Fruit fly (Drosophila melanogaster) whole organism, embryonic: ENCODE measurements around the gene CG34148.

Experiments
- CG10654 ChIP-seq: fragments of 200-800 bp; sonication (Bioruptor generic); optimal IDR thresholded peaks from 2 replicates; lab custom pipeline; 2016; ENCODE audit warnings: missing biosample characterization, missing genetic modification characterization
- CG11085 ChIP-seq: fragments of 200-800 bp; sonication (Bioruptor generic); IDR thresholded peaks from 2 replicates; pipeline ENCODE4 v1.3.6; 2022; ENCODE audit warnings: missing biosample characterization, missing genetic modification characterization
- CG11093 ChIP-seq: fragments of 200-800 bp; sonication (Bioruptor generic); IDR thresholded peaks from 3 replicates; pipeline ENCODE4 v1.3.6; 2022; ENCODE audit warnings: missing biosample characterization, missing genetic modification characterization
- CG14860 ChIP-seq: fragments of 200-800 bp; sonication (Bioruptor generic); IDR thresholded peaks from 3 replicates; pipeline ENCODE4 v1.3.6; 2022; ENCODE audit warnings: missing biosample characterization, missing genetic modification characterization; ENCODE audit not compliant: partially characterized antibody
- CG1529 ChIP-seq: fragments of 200-800 bp; sonication (Bioruptor generic); optimal IDR thresholded peaks from 3 replicates; lab custom pipeline; 2018; ENCODE audit warnings: missing biosample characterization, missing genetic modification characterization
- CG1647 ChIP-seq: fragments of 200-800 bp; sonication (Bioruptor generic); optimal IDR thresholded peaks from 3 replicates; lab custom pipeline; 2016; ENCODE audit warnings: missing biosample characterization, missing genetic modification characterization
- CG18764 ChIP-seq: fragments of 200-800 bp; sonication (Bioruptor generic); optimal IDR thresholded peaks from 3 replicates; lab custom pipeline; 2016; ENCODE audit warnings: missing biosample characterization, missing genetic modification characterization
- CG2199 ChIP-seq: fragments of 200-800 bp; sonication (Bioruptor generic); IDR thresholded peaks from 3 replicates; pipeline ENCODE4 v1.3.6; 2022; ENCODE audit warnings: missing biosample characterization, missing genetic modification characterization
- CG2202 ChIP-seq: fragments of 200-800 bp; sonication (Bioruptor generic); optimal IDR thresholded peaks from 2 replicates; lab custom pipeline; 2018; ENCODE audit warnings: missing biosample characterization, mild to moderate bottlenecking, missing genetic modification characterization
- CG31388 ChIP-seq: fragments of 200-800 bp; sonication (Bioruptor generic); optimal IDR thresholded peaks from 2 replicates; lab custom pipeline; 2016; ENCODE audit warnings: missing biosample characterization, missing genetic modification characterization
- CG34376 ChIP-seq: fragments of 200-800 bp; sonication (Bioruptor generic); optimal IDR thresholded peaks from 2 replicates; lab custom pipeline; 2018; ENCODE audit warnings: missing biosample characterization, mild to moderate bottlenecking, missing genetic modification characterization
- CG42726 ChIP-seq: fragments of 200-800 bp; sonication (Bioruptor generic); IDR thresholded peaks from 2 replicates; pipeline ENCODE4 v1.3.6; 2022; ENCODE audit warnings: missing biosample characterization, missing genetic modification characterization; ENCODE audit not compliant: partially characterized antibody
- CG4328 ChIP-seq: fragments of 200-800 bp; sonication (Bioruptor generic); optimal IDR thresholded peaks from 3 replicates; lab custom pipeline; 2017; ENCODE audit warnings: missing biosample characterization, missing genetic modification reagents, missing genetic modification characterization
- CG4404 ChIP-seq: fragments of 200-800 bp; sonication (Bioruptor generic); IDR thresholded peaks from 2 replicates; pipeline ENCODE4 v1.3.6; 2022; ENCODE audit warnings: missing biosample characterization, missing genetic modification characterization
- CG4730 ChIP-seq: fragments of 200-800 bp; sonication (Bioruptor generic); IDR thresholded peaks from 2 replicates; pipeline ENCODE4 v1.3.6; 2022; ENCODE audit warnings: missing biosample characterization, missing genetic modification characterization
- CG8388 ChIP-seq: fragments of 200-800 bp; sonication (Bioruptor generic); optimal IDR thresholded peaks from 2 replicates; lab custom pipeline; 2019; ENCODE audit warnings: missing biosample characterization, mild to moderate bottlenecking, missing genetic modification characterization, moderate library complexity
- CG9932 ChIP-seq: fragments of 200-800 bp; sonication (Bioruptor generic); IDR thresholded peaks from 2 replicates; pipeline ENCODE4 v1.3.6; 2022; ENCODE audit warnings: missing biosample characterization, missing genetic modification characterization
- CHES-1-like ChIP-seq: fragments of 200-800 bp; sonication (Bioruptor generic); optimal IDR thresholded peaks from 2 replicates; lab custom pipeline; 2016; ENCODE audit warnings: missing biosample characterization, missing genetic modification characterization
- CkIIα-i1 ChIP-seq: fragments of 200-800 bp; sonication (Bioruptor generic); IDR thresholded peaks from 2 replicates; pipeline ENCODE4 v1.3.6; 2022; ENCODE audit warnings: missing biosample characterization, missing genetic modification characterization
- D19B ChIP-seq: fragments of 200-800 bp; sonication (Bioruptor generic); optimal IDR thresholded peaks from 2 replicates; lab custom pipeline; 2017; ENCODE audit warnings: missing biosample characterization, mild to moderate bottlenecking, missing genetic modification characterization
- Dp ChIP-seq: fragments of 200-800 bp; sonication (Bioruptor generic); optimal IDR thresholded peaks from 2 replicates; lab custom pipeline; 2018; ENCODE audit warnings: missing biosample characterization, mild to moderate bottlenecking, missing genetic modification characterization, moderate library complexity
- E2f2 ChIP-seq: fragments of 200-800 bp; sonication (Bioruptor generic); IDR thresholded peaks from 2 replicates; pipeline ENCODE4 v1.3.6; 2022; ENCODE audit warnings: missing biosample characterization, missing genetic modification characterization
- ERR ChIP-seq: fragments of 200-800 bp; sonication (Bioruptor generic); optimal IDR thresholded peaks from 2 replicates; lab custom pipeline; 2016; ENCODE audit warnings: missing biosample characterization, missing genetic modification characterization
- Eip74EF ChIP-seq, 2 experiments: fragments of 200-800 bp in 1 of 2; fragments of >200 bp in 1 of 2; sonication (Bioruptor generic) in 1 of 2; optimal IDR thresholded peaks; 2 replicates each; lab custom pipeline; 2017 to 2019; ENCODE audit warnings: missing biosample characterization in 2 of 2, missing genetic modification characterization in 2 of 2, mild to moderate bottlenecking in 1 of 2, moderate library complexity in 1 of 2
- H15 ChIP-seq: fragments of 200-800 bp; sonication (Bioruptor generic); IDR thresholded peaks from 3 replicates; pipeline ENCODE4 v1.3.6; 2022; ENCODE audit warnings: missing biosample characterization, missing genetic modification characterization
- Hand ChIP-seq: fragments of 200-800 bp; sonication (Bioruptor generic); optimal IDR thresholded peaks from 2 replicates; lab custom pipeline; 2017; ENCODE audit warnings: mild to moderate bottlenecking, missing biosample characterization, missing genetic modification reagents, missing genetic modification characterization
- Hmr ChIP-seq: fragments of 200-800 bp; sonication (Bioruptor generic); optimal IDR thresholded peaks from 3 replicates; lab custom pipeline; 2017; ENCODE audit warnings: mild to moderate bottlenecking, missing biosample characterization, missing genetic modification reagents, missing genetic modification characterization
- Hr3 ChIP-seq: fragments of 200-800 bp; sonication (Bioruptor generic); optimal IDR thresholded peaks from 3 replicates; lab custom pipeline; 2016; ENCODE audit warnings: missing biosample characterization, missing genetic modification characterization
- Optix ChIP-seq: fragments of 200-800 bp; sonication (Bioruptor generic); IDR thresholded peaks from 3 replicates; pipeline ENCODE4 v1.3.6; 2022; ENCODE audit warnings: missing biosample characterization, missing genetic modification characterization
- PHDP ChIP-seq: fragments of 200-800 bp; sonication (Bioruptor generic); optimal IDR thresholded peaks from 3 replicates; lab custom pipeline; 2018; ENCODE audit warnings: missing biosample characterization, mild to moderate bottlenecking, missing genetic modification characterization, moderate library complexity
- amos ChIP-seq: fragments of 200-800 bp; sonication (Bioruptor generic); IDR thresholded peaks from 2 replicates; pipeline ENCODE4 v1.3.6; 2022; ENCODE audit warnings: missing biosample characterization, missing genetic modification characterization; ENCODE audit not compliant: partially characterized antibody
- bsh ChIP-seq, 2 experiments: fragments of 200-800 bp; sonication (Bioruptor generic); optimal IDR thresholded peaks; 2 replicates each; lab custom pipeline; 2017 to 2018; ENCODE audit warnings: mild to moderate bottlenecking in 2 of 2, missing biosample characterization in 2 of 2, missing genetic modification characterization in 2 of 2, moderate library complexity in 1 of 2
- chm ChIP-seq: fragments of 200-800 bp; sonication (Bioruptor generic); IDR thresholded peaks from 2 replicates; pipeline ENCODE4 v1.3.6; 2022; ENCODE audit warnings: missing biosample characterization, missing genetic modification characterization
- chn ChIP-seq: fragments of 200-800 bp; sonication (Bioruptor generic); optimal IDR thresholded peaks from 2 replicates; lab custom pipeline; 2016; ENCODE audit warnings: missing biosample characterization, missing genetic modification characterization
- dpn ChIP-seq, 2 experiments: fragments of 200-800 bp; sonication (Bioruptor generic); optimal IDR thresholded peaks; 3 replicates each; lab custom pipeline; 2016; ENCODE audit warnings: missing biosample characterization in 2 of 2, missing genetic modification characterization in 2 of 2
- eyg ChIP-seq: fragments of 200-800 bp; sonication (Bioruptor generic); optimal IDR thresholded peaks from 3 replicates; lab custom pipeline; 2016; ENCODE audit warnings: missing biosample characterization, missing genetic modification characterization
- fd3F ChIP-seq: fragments of 200-800 bp; sonication (Bioruptor generic); optimal IDR thresholded peaks from 2 replicates; lab custom pipeline; 2018; ENCODE audit warnings: missing biosample characterization, mild to moderate bottlenecking, missing genetic modification characterization, moderate library complexity
- h ChIP-seq: fragments of >200 bp; optimal IDR thresholded peaks from 2 replicates; lab custom pipeline; 2017
- hkb ChIP-seq, 2 experiments: fragments of 200-800 bp in 1 of 2; fragments of >200 bp in 1 of 2; sonication (Bioruptor generic) in 1 of 2; IDR thresholded peaks in 1 of 2; optimal IDR thresholded peaks in 1 of 2; 2 replicates each; pipeline versions ENCODE4 v1.3.6 to Lab custom; 2017 to 2022; ENCODE audit warnings: missing biosample characterization in 1 of 2, missing genetic modification characterization in 1 of 2
- knrl ChIP-seq: fragments of 200-800 bp; sonication (Bioruptor generic); IDR thresholded peaks from 3 replicates; pipeline ENCODE4 v1.3.6; 2022; ENCODE audit warnings: missing biosample characterization, missing genetic modification characterization; ENCODE audit not compliant: partially characterized antibody
- oc ChIP-seq: fragments of 200-800 bp; sonication (Bioruptor generic); optimal IDR thresholded peaks from 2 replicates; lab custom pipeline; 2018; ENCODE audit warnings: missing biosample characterization, mild to moderate bottlenecking, missing genetic modification characterization, moderate library complexity
- pb ChIP-seq: fragments of 200-800 bp; sonication (Bioruptor generic); optimal IDR thresholded peaks from 3 replicates; lab custom pipeline; 2016; ENCODE audit warnings: missing biosample characterization, missing genetic modification characterization
- pho ChIP-seq: fragments of 200-800 bp; sonication (Bioruptor generic); optimal IDR thresholded peaks from 2 replicates; lab custom pipeline; 2016; ENCODE audit warnings: missing biosample characterization, missing genetic modification characterization
- pzg ChIP-seq: fragments of 200-800 bp; sonication (Bioruptor generic); optimal IDR thresholded peaks from 3 replicates; lab custom pipeline; 2018; ENCODE audit warnings: missing biosample characterization, mild to moderate bottlenecking, missing genetic modification characterization, moderate library complexity
- scrt ChIP-seq: fragments of 200-800 bp; sonication (Bioruptor generic); optimal IDR thresholded peaks from 2 replicates; lab custom pipeline; 2018; ENCODE audit warnings: missing biosample characterization, mild to moderate bottlenecking, missing genetic modification characterization, moderate library complexity
- sima ChIP-seq: fragments of 200-800 bp; sonication (Bioruptor generic); optimal IDR thresholded peaks from 2 replicates; lab custom pipeline; 2016; ENCODE audit warnings: missing biosample characterization, missing genetic modification characterization
- trem ChIP-seq: fragments of 200-800 bp; optimal IDR thresholded peaks from 3 replicates; lab custom pipeline; 2019; ENCODE audit warnings: missing biosample characterization, mild to moderate bottlenecking, missing genetic modification characterization, moderate library complexity
- ttk ChIP-seq: fragments of 200-800 bp; sonication (Bioruptor generic); IDR thresholded peaks from 2 replicates; pipeline ENCODE4 v2.1.2; 2022; ENCODE audit warnings: missing biosample characterization, missing genetic modification characterization
- tup ChIP-seq: fragments of 200-800 bp; sonication (Bioruptor generic); optimal IDR thresholded peaks from 2 replicates; lab custom pipeline; 2016; ENCODE audit warnings: missing biosample characterization, mild to moderate bottlenecking, missing genetic modification characterization, moderate library complexity
- wek ChIP-seq: fragments of 200-800 bp; sonication (Bioruptor generic); optimal IDR thresholded peaks from 3 replicates; lab custom pipeline; 2018; ENCODE audit warnings: missing biosample characterization, mild to moderate bottlenecking, missing genetic modification characterization, moderate library complexity
- yki ChIP-seq: fragments of >200 bp; optimal IDR thresholded peaks from 3 replicates; lab custom pipeline; 2018

Gene CG34148

dm6 chr3R:21849988-21850460, 28.5 kb downstream of the CG34148 start (continued):
- TF ChIP-seq CG8388 (GFP tag; lab: Kevin White, UChicago) (peak; percentile 33), oc (tag; lab: Kevin White, UChicago) (peak; percentile 24), Dp (GFP tag; lab: Kevin White, UChicago) (no peak), CG11093 (GFP tag; lab: Robert Waterston, UW) (no peak), CG42726 (GFP tag; lab: Robert Waterston, UW) (no peak), PHDP (tag; lab: Kevin White, UChicago) (peak; percentile 25), Hmr (no peak), CHES-1-like (GFP tag; lab: Kevin White, UChicago) (peak; percentile 62), knrl (GFP tag; lab: Robert Waterston, UW) (no peak), CG14860 (no peak), CG4328 (GFP tag; lab: Kevin White, UChicago) (no peak), wek (GFP tag; lab: Kevin White, UChicago) (no peak), sima (no peak), amos (GFP tag; lab: Robert Waterston, UW) (peak; percentile 15; the same call in 1 of the 2 replicates), CG4404 (GFP tag; lab: Robert Waterston, UW) (0 out of 2 replicates have a peak, but pooled peaks have one; percentile 40), fd3F (GFP tag; lab: Kevin White, UChicago) (no peak), pb (GFP tag; lab: Kevin White, UChicago) (peak; percentile 61), D19B (GFP tag; lab: Kevin White, UChicago) (no peak), CG18764 (no peak), CG1529 (GFP tag; lab: Kevin White, UChicago) (peak; percentile 19), CG2202 (tag; lab: Kevin White, UChicago) (no peak), tup (GFP tag; lab: Kevin White, UChicago) (peak; percentile 14), yki (lab: Kevin White, UChicago) (no peak), Hr3 (peak; percentile 11), ttk (GFP tag; lab: Robert Waterston, UW) (no peak), CG9932 (GFP tag; lab: Robert Waterston, UW) (no peak), Hand (GFP tag; lab: Kevin White, UChicago) (no peak), chn (GFP tag; lab: Kevin White, UChicago) (peak; percentile 9), eyg (no peak), CG1647 (GFP tag; lab: Kevin White, UChicago) (no peak), trem (no peak), scrt (GFP tag; lab: Kevin White, UChicago) (no peak), CG11085 (GFP tag; lab: Robert Waterston, UW) (no peak), chm (GFP tag; lab: Robert Waterston, UW) (0 out of 2 replicates have a peak, but pooled peaks have one; percentile 24), CG31388 (GFP tag; lab: Kevin White, UChicago) (no peak), Optix (GFP tag; lab: Robert Waterston, UW) (no peak), Eip74EF (GFP tag; optimal IDR thresholded peaks at IDR 0.05; lab: Kevin White, UChicago) (no peak), CG2199 (GFP tag; lab: Robert Waterston, UW) (peak; percentile 91; the same call in 2 of the 3 replicates), dpn (GFP tag; optimal IDR thresholded peaks at IDR 0.05; lab: Kevin White, UChicago) (peak; percentile 36 to 62), CG10654 (GFP tag; lab: Kevin White, UChicago) (no peak), E2f2 (no peak), bsh (GFP tag; optimal IDR thresholded peaks at IDR 0.05; lab: Kevin White, UChicago) (peak in 1 of 2 experiments; percentile 67), h (no peak), CkIIα-i1 (GFP tag; lab: Robert Waterston, UW) (no peak), hkb (optimal IDR thresholded peaks at IDR 0.05; lab: Kevin White, UChicago) (no peak), hkb (GFP tag; IDR thresholded peaks at IDR 0.05; lab: Robert Waterston, UW) (no peak), ERR (GFP tag; lab: Kevin White, UChicago) (no peak), pho (GFP tag; lab: Kevin White, UChicago) (no peak), CG34376 (no peak), pzg (GFP tag; lab: Kevin White, UChicago) (no peak), CG4730 (no peak), H15 (GFP tag; lab: Robert Waterston, UW) (peak; percentile 23; the same call in 1 of the 3 replicates)
